Fruit fly (Drosophila melanogaster) Kc167 (cell line): Measurements from ENCODE around the gene ldbr.

ENCODE experiments used
- Myc ChIP-seq: fragments of >200 bp; optimal IDR thresholded peaks from 2 replicates; lab custom pipeline; 2017; ENCODE audit warnings: missing external identifiers
- Sin3A ChIP-seq: fragments of >200 bp; optimal IDR thresholded peaks from 2 replicates; lab custom pipeline; 2018; ENCODE audit warnings: missing external identifiers
- h ChIP-seq: fragments of >200 bp; optimal IDR thresholded peaks from 3 replicates; lab custom pipeline; 2018; ENCODE audit warnings: missing external identifiers
- insv ChIP-seq: fragments of >200 bp; optimal IDR thresholded peaks from 3 replicates; lab custom pipeline; 2018; ENCODE audit warnings: missing external identifiers
- psq ChIP-seq: fragments of >200 bp; optimal IDR thresholded peaks from 2 replicates; lab custom pipeline; 2017; ENCODE audit warnings: missing external identifiers
- ttk ChIP-seq: sonication (Bioruptor generic); optimal IDR thresholded peaks from 2 replicates; lab custom pipeline; 2017; ENCODE audit warnings: missing external identifiers

dm6 chr3L:8108201-8108600, 13.4 kb upstream of the ldbr start:
- TF ChIP-seq Sin3A (lab: Kevin White, UChicago) (no peak), Myc (lab: Kevin White, UChicago) (no peak), insv (lab: Kevin White, UChicago) (no peak), psq (lab: Kevin White, UChicago) (no peak), h (lab: Kevin White, UChicago) (no peak), ttk (lab: Kevin White, UChicago) (no peak)
